Worm (Caenorhabditis elegans) whole organism, late embryonic: ENCODE data around the gene C31G12.3.

Source experiments
- fkh-10 ChIP-seq: fragments of 150-350 bp; optimal IDR thresholded peaks from 2 replicates; lab custom pipeline; 2014; ENCODE audit warnings: missing biosample characterization, missing genetic modification reagents, missing genetic modification characterization
- hlh-30 ChIP-seq: sonication (generic microtip); optimal IDR thresholded peaks from 2 replicates; lab custom pipeline; 2017; ENCODE audit warnings: antibody characterized with exemption, missing genetic modification characterization, missing compliant biosample characterization; ENCODE audit not compliant: insufficient read depth
- lim-6 ChIP-seq: sonication (generic microtip); optimal IDR thresholded peaks from 2 replicates; lab custom pipeline; 2016; ENCODE audit warnings: missing genetic modification characterization, missing compliant biosample characterization
- npax-4 ChIP-seq: sonication (generic microtip); optimal IDR thresholded peaks from 2 replicates; lab custom pipeline; 2016; ENCODE audit warnings: missing genetic modification characterization, missing compliant biosample characterization
- pha-4 ChIP-seq: fragments of 150-350 bp; optimal IDR thresholded peaks from 2 replicates; lab custom pipeline; 2018; ENCODE audit warnings: missing biosample characterization, missing genetic modification reagents, missing genetic modification characterization

DNA sequence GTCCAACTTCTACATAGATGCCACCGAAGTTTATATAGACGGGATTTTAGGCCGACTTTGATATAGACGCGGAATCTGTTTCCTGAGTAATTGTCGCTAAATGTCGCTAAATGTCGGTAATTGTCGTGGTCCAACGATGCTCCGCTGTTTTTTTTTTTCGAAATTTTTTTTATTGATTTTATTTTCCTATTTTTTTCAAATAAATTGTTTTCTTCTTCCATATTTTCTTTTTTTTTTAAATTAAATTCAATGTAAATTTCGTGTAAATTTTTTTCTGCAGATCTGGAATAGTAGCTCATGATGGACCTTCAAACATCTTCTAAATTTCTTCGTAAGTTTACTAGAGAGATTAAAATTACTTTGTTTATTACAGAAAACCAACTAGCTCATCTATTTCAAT, at the start of gene C31G12.3:
- no peak for TF ChIP-seq lim-6
- TF ChIP-seq pha-4 = no peak
- no peak for TF ChIP-seq npax-4
- TF ChIP-seq hlh-30 (tag; lab: Kevin White, UChicago) = no peak
- no peak for TF ChIP-seq fkh-10 (GFP tag; lab: Kevin White, UChicago)
